Fruit fly (Drosophila melanogaster) whole organism: ENCODE data around the gene CtsL3.

Experiments
- Dll ChIP-seq: fragments of >200 bp; optimal IDR thresholded peaks from 2 replicates; lab custom pipeline; 2017
- pan ChIP-seq: fragments of >200 bp; optimal IDR thresholded peaks from 2 replicates; lab custom pipeline; 2017
- usp ChIP-seq: fragments of >200 bp; optimal IDR thresholded peaks from 2 replicates; lab custom pipeline; 2017; ENCODE audit warnings: missing biosample characterization, missing genetic modification characterization, mixed read lengths

dm6 chr3R:6008202-6009062 lies 18.6 kb downstream of the CtsL3 start, which contains the start of gene Rm62:
- no peak for TF ChIP-seq pan (lab: Kevin White, UChicago)
- no peak for TF ChIP-seq usp (GFP tag; lab: Kevin White, UChicago)
- TF ChIP-seq Dll (lab: Kevin White, UChicago) = no peak
